Fruit fly (Drosophila melanogaster): ENCODE data around the gene Tango14.

Gene Tango14

DNA sequence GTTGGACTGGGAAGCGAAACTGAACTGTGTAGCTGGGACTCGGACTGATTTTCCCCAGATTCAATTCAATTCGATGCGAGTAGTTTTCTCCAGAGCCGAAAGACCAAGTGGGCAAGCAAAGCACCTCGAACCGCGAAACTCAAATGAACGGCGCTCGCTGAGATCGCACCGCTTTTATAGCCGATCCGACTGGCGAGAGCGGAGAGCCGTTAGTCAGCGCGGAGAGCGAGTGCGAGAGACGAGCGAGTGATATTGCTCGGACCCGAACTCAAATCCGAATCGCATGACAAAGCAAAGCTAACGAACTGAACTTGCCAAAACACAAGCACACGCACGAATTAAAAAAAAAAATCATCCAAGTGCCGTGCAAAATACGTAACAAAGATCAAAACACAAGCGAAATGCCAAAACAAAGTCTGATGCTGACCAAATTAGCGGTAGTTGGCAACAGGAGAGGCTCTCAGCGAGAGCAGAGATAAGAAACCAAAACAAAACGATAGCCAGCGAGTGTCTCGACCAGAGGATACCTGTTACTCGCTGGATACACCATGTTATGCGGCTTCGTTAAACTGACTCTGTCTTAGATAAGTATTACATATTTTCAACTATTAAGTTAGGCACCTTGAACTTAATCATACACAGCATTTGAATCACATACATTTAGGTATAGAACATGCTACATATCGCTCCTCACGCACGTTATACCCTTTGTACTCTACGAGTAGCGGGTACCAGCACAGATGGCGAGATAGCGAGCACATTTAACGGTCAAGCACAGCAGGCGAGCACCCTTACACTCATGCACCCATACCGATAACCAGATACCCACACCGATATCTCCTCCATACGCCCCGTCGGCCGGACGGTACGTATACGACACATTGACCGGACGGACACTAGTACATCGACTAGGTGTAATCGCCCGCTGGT, 39.3 kb upstream of the Tango14 start (continued):
- TF ChIP-seq CG15696 (tag; optimal IDR thresholded peaks at IDR 0.05) (no peak), CG12769 (tag; optimal IDR thresholded peaks at IDR 0.05) (peak; percentile 93), vnd (GFP tag; IDR thresholded peaks at IDR 0.05; ENCODE audit: partially characterized antibody) (no peak), ci (GFP tag; IDR thresholded peaks at IDR 0.05) (peak; percentile 71; the same call in 2 of the 3 replicates), CG6854 (GFP tag; optimal IDR thresholded peaks at IDR 0.05) (peak; percentile 68), D19A (tag; optimal IDR thresholded peaks at IDR 0.05) (peak; percentile 51), CG10654 (GFP tag; optimal IDR thresholded peaks at IDR 0.05) (peak; percentile 54), CG12744 (GFP tag; optimal IDR thresholded peaks at IDR 0.05) (peak; percentile 28), Opbp (GFP tag; IDR thresholded peaks at IDR 0.05; ENCODE audit: partially characterized antibody) (peak; percentile 40; the same call in 1 of the 3 replicates), NFAT (GFP tag; IDR thresholded peaks at IDR 0.05) (peak; percentile 66), Ssrp (tag; optimal IDR thresholded peaks at IDR 0.05) (peak; percentile 44), nmo (GFP tag; optimal IDR thresholded peaks at IDR 0.05) (peak; percentile 75), H2.0 (GFP tag; IDR thresholded peaks at IDR 0.05) (peak; percentile 69; the same call in 1 of the 2 replicates), zfh2 (GFP tag; optimal IDR thresholded peaks at IDR 0.05) (peak; percentile 75)

DNA sequence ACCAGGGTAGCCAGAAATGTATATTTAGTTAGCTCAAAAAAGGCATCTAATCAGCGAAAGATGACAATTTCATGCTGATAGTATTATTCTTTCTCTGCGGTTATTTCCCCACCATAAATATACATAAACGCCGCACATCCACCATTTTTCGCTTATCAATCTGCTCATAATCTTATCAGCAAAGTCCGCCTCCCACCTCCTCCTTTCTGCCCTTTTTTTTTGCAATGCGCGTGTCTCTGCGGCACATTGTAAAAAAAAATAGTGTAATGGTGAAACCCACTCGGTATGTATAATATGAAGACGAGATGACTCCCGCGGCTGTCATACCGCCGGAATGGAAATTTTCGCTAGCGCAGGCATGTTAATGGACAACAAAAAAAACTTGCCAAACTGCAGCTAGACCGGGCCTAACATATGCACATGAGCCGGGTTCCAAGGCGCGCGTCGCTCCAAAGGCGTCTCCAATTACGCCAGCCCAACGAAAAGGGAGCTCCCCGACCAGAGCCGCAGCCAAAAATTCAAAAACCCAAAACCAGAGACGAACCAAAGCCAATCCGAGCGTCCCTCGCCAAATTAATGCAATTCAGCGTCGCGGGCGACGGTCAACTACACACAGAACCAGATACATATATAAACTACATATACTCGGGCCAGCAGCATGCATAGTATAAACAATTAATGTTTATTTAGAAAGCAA, 38.1 kb upstream of the Tango14 start:
- no peak for TF ChIP-seq CG11504 (tag; optimal IDR thresholded peaks at IDR 0.05)
- no peak for TF ChIP-seq BEAF-32 (GFP tag; optimal IDR thresholded peaks at IDR 0.05)
- TF ChIP-seq Drgx (GFP tag; IDR thresholded peaks at IDR 0.05) = 0 out of 2 replicates have a peak, but pooled peaks have one; percentile 21
- TF ChIP-seq onecut (GFP tag; IDR thresholded peaks at IDR 0.05) = no peak
- TF ChIP-seq CG17359 (tag; optimal IDR thresholded peaks at IDR 0.05) = no peak
- TF ChIP-seq pfk (GFP tag; optimal IDR thresholded peaks at IDR 0.05) = no peak
- TF ChIP-seq Hr78 (GFP tag; optimal IDR thresholded peaks at IDR 0.05) = no peak
- no peak for TF ChIP-seq CG1832 (GFP tag; optimal IDR thresholded peaks at IDR 0.05)
- TF ChIP-seq Sin3A (optimal IDR thresholded peaks at IDR 0.05) = no peak
- no peak for TF ChIP-seq grau (tag; optimal IDR thresholded peaks at IDR 0.05)
- peak; percentile 23; the same call in 1 of the 2 replicates for TF ChIP-seq crol (GFP tag; IDR thresholded peaks at IDR 0.05)
- TF ChIP-seq br (optimal IDR thresholded peaks at IDR 0.05) = no peak
- no peak for TF ChIP-seq CG10147 (GFP tag; optimal IDR thresholded peaks at IDR 0.05)
- TF ChIP-seq Neu2 (GFP tag; optimal IDR thresholded peaks at IDR 0.05; ENCODE audit: borderline replicate concordance) = no peak
- peak; percentile 51 for TF ChIP-seq exex (tag; optimal IDR thresholded peaks at IDR 0.05)
- TF ChIP-seq gro (GFP tag; optimal IDR thresholded peaks at IDR 0.05) = no peak
- TF ChIP-seq Bdp1 (GFP tag; optimal IDR thresholded peaks at IDR 0.05) = no peak
- TF ChIP-seq gcm (GFP tag; optimal IDR thresholded peaks at IDR 0.05) = no peak
- TF ChIP-seq Hmx (GFP tag; optimal IDR thresholded peaks at IDR 0.05) = no peak
- TF ChIP-seq CG15269 (tag; optimal IDR thresholded peaks at IDR 0.05) = no peak
- TF ChIP-seq Ptx1 (GFP tag; IDR thresholded peaks at IDR 0.05) = no peak
- TF ChIP-seq CG13894 (tag; optimal IDR thresholded peaks at IDR 0.05) = no peak
- no peak for TF ChIP-seq Elba2 (GFP tag; optimal IDR thresholded peaks at IDR 0.05)
- no peak for TF ChIP-seq CG17361 (GFP tag; IDR thresholded peaks at IDR 0.05)
- TF ChIP-seq CG34376 (GFP tag; optimal IDR thresholded peaks at IDR 0.05) = peak; percentile 23
- TF ChIP-seq CG4854 (GFP tag; optimal IDR thresholded peaks at IDR 0.05) = no peak
- no peak for TF ChIP-seq yki (optimal IDR thresholded peaks at IDR 0.05)
- TF ChIP-seq CG33213 (GFP tag; optimal IDR thresholded peaks at IDR 0.05) = no peak
- TF ChIP-seq Ada2b (GFP tag; IDR thresholded peaks at IDR 0.05) = no peak
- TF ChIP-seq luna (GFP tag; optimal IDR thresholded peaks at IDR 0.05) = no peak
- no peak for TF ChIP-seq dimm (GFP tag; IDR thresholded peaks at IDR 0.05)
- TF ChIP-seq schlank (tag; optimal IDR thresholded peaks at IDR 0.05) = no peak
- no peak for TF ChIP-seq CG18476 (GFP tag; optimal IDR thresholded peaks at IDR 0.05)
- no peak for TF ChIP-seq vnd (GFP tag; IDR thresholded peaks at IDR 0.05; ENCODE audit: partially characterized antibody)
